Fruit fly (Drosophila melanogaster): Measurements from ENCODE around the gene CycY.

- no peak for TF ChIP-seq trem (tag; optimal IDR thresholded peaks at IDR 0.05)
- no peak for TF ChIP-seq pzg (GFP tag; optimal IDR thresholded peaks at IDR 0.05)
- no peak for TF ChIP-seq CG2712 (tag; optimal IDR thresholded peaks at IDR 0.05)
- TF ChIP-seq CG6765 (GFP tag; optimal IDR thresholded peaks at IDR 0.05): no peak
Observed at dm6 chr2L:11809823-11810222, 3.8 kb downstream of the CycY start.

Data from whole organism, embryonic.